Fruit fly (Drosophila melanogaster): ENCODE measurements around the gene mei-41.

Gene mei-41

DNA sequence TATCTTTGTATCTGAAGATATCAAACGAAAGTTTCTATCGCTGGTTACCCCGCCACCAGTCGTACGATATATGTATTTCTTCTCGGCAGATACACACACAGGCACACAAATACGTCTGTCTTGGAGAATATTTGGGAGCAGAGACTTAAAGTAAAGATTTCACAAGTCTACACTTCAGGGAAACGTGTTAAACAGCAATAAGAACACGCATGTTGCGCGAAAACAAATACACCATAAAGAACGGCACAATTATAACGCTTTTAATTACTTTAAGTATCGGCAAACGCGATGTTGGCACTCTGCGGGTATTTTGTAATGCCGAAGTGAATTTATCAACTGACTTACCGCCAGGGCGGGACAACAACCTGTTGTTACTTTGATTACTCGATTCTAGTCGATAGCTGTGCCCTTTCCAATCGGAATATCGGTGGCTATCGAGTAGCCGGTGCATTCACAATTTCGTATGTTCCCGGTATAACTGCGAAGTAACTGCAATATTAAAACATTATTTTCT lies 30.5 kb downstream of the mei-41 start, which contains the start of gene AnxB11 (continued):
- TF ChIP-seq her (GFP tag; optimal IDR thresholded peaks at IDR 0.05) (no peak), Aef1 (GFP tag; IDR thresholded peaks at IDR 0.05) (no peak), Eip74EF (GFP tag; optimal IDR thresholded peaks at IDR 0.05) (peak in 1 of 2 experiments; percentile 20), CG8478 (optimal IDR thresholded peaks at IDR 0.05) (no peak), gcm (GFP tag; optimal IDR thresholded peaks at IDR 0.05) (no peak), pros (GFP tag; optimal IDR thresholded peaks at IDR 0.05) (peak; percentile 51), YL-1 (GFP tag; optimal IDR thresholded peaks at IDR 0.05) (peak; percentile 13), amos (GFP tag; IDR thresholded peaks at IDR 0.05; ENCODE audit: partially characterized antibody) (peak; percentile 56; the same call in 1 of the 2 replicates), hth (optimal IDR thresholded peaks at IDR 0.05) (no peak), insv (GFP tag; optimal IDR thresholded peaks at IDR 0.05) (peak in 1 of 2 experiments; percentile 82), Med (GFP tag) (peak; percentile 76), sob (GFP tag; IDR thresholded peaks at IDR 0.05) (peak; percentile 26; the same call in 1 of the 2 replicates), gsb-n (tag; optimal IDR thresholded peaks at IDR 0.05) (no peak), CG4404 (GFP tag; IDR thresholded peaks at IDR 0.05) (no peak), CG17186 (GFP tag; optimal IDR thresholded peaks at IDR 0.05) (no peak), toy (GFP tag; IDR thresholded peaks at IDR 0.05) (no peak), Bgb (GFP tag; IDR thresholded peaks at IDR 0.05; ENCODE audit: partially characterized antibody) (peak; percentile 58), zen2 (GFP tag; IDR thresholded peaks at IDR 0.05; ENCODE audit: partially characterized antibody) (peak; percentile 37; the same call in 1 of the 3 replicates), Scr (GFP tag; IDR thresholded peaks at IDR 0.05; ENCODE audit: partially characterized antibody) (0 out of 2 replicates have a peak, but pooled peaks have one; percentile 48), tna (GFP tag; IDR thresholded peaks at IDR 0.05; ENCODE audit: partially characterized antibody) (peak; percentile 68), nom (GFP tag; optimal IDR thresholded peaks at IDR 0.05) (no peak), Dp (GFP tag; optimal IDR thresholded peaks at IDR 0.05) (peak; percentile 70), pzg (GFP tag; optimal IDR thresholded peaks at IDR 0.05) (peak; percentile 25), CG9215 (GFP tag; IDR thresholded peaks at IDR 0.05) (no peak), CG16813 (GFP tag; IDR thresholded peaks at IDR 0.05; ENCODE audit: partially characterized antibody) (peak; percentile 14; the same call in 2 of the 3 replicates), eve (GFP tag; optimal IDR thresholded peaks at IDR 0.05) (no peak), dm (GFP tag; optimal IDR thresholded peaks at IDR 0.05) (no peak), Dll (GFP tag; IDR thresholded peaks at IDR 0.05; ENCODE audit: partially characterized antibody) (peak; percentile 70), hb (GFP tag; IDR thresholded peaks at IDR 0.05; ENCODE audit: partially characterized antibody) (peak; percentile 42; the same call in 2 of the 3 replicates), lab (GFP tag; optimal IDR thresholded peaks at IDR 0.05) (peak; percentile 17), CG8290 (GFP tag; optimal IDR thresholded peaks at IDR 0.05) (no peak), CG8290 (tag; optimal IDR thresholded peaks at IDR 0.05) (peak in 1 of 2 experiments; percentile 14), CG34376 (GFP tag; optimal IDR thresholded peaks at IDR 0.05) (peak; percentile 53), dmrt11E (tag; optimal IDR thresholded peaks at IDR 0.05) (no peak), cas (GFP tag; IDR thresholded peaks at IDR 0.05) (no peak), CG4707 (GFP tag; optimal IDR thresholded peaks at IDR 0.05) (no peak), Fer1 (GFP tag; optimal IDR thresholded peaks at IDR 0.05) (peak; percentile 29), CG17385 (GFP tag; optimal IDR thresholded peaks at IDR 0.05) (no peak), CG11696 (GFP tag; IDR thresholded peaks at IDR 0.05) (no peak), Mrtf (GFP tag; IDR thresholded peaks at IDR 0.05) (no peak), CG7928 (GFP tag; optimal IDR thresholded peaks at IDR 0.05) (peak; percentile 88), Dip3 (GFP tag; optimal IDR thresholded peaks at IDR 0.05) (no peak), CG18619 (GFP tag; optimal IDR thresholded peaks at IDR 0.05) (no peak), CG14860 (GFP tag; IDR thresholded peaks at IDR 0.05; ENCODE audit: partially characterized antibody) (peak; percentile 50), Lim3 (GFP tag; IDR thresholded peaks at IDR 0.05) (no peak), slbo (GFP tag; IDR thresholded peaks at IDR 0.05) (no peak), CG1529 (GFP tag; optimal IDR thresholded peaks at IDR 0.05) (peak; percentile 86), HLH54F (GFP tag; optimal IDR thresholded peaks at IDR 0.05) (no peak), mld (GFP tag; IDR thresholded peaks at IDR 0.05; ENCODE audit: partially characterized antibody) (peak; percentile 66; the same call in 2 of the 3 replicates)

Data from whole organism, embryonic.